Worm (Caenorhabditis elegans): ENCODE data around the gene urm-1.

The urm-1 gene

ce11 chrIII:10525927-10526326 is 20.6 kb downstream of the urm-1 start (continued):
- TF ChIP-seq lin-14 (GFP tag; optimal IDR thresholded peaks at IDR 0.05) (peak; percentile 77), nhr-77 (tag; optimal IDR thresholded peaks at IDR 0.05) (no peak), lir-3 (tag; optimal IDR thresholded peaks at IDR 0.05; ENCODE audit: poor library complexity) (no peak), unc-130 (tag; optimal IDR thresholded peaks at IDR 0.05) (peak; percentile 51), mdl-1 (tag; optimal IDR thresholded peaks at IDR 0.05) (peak in 1 of 2 experiments; percentile 7), snu-23 (GFP tag; optimal IDR thresholded peaks at IDR 0.05) (peak; percentile 53), lin-13 (GFP tag; optimal IDR thresholded peaks at IDR 0.05) (no peak), dsc-1 (tag; optimal IDR thresholded peaks at IDR 0.05) (peak; percentile 40), lin-35 (GFP tag; optimal IDR thresholded peaks at IDR 0.05) (peak in 1 of 2 experiments; percentile 23), tlp-1 (tag; optimal IDR thresholded peaks at IDR 0.05) (no peak), rnt-1 (tag; optimal IDR thresholded peaks at IDR 0.05) (peak; percentile 72), zip-4 (GFP tag; optimal IDR thresholded peaks at IDR 0.05) (no peak), efl-1 (optimal IDR thresholded peaks at IDR 0.05) (peak in 1 of 2 experiments; percentile 23), efl-1 (GFP tag; optimal IDR thresholded peaks at IDR 0.05 in 1 of 2) (no peak), aha-1 (tag; optimal IDR thresholded peaks at IDR 0.05) (no peak), pag-3 (tag; optimal IDR thresholded peaks at IDR 0.05; ENCODE audit: borderline replicate concordance, insufficient read depth) (peak; percentile 39), nhr-47 (tag; optimal IDR thresholded peaks at IDR 0.05) (no peak), egl-27 (tag; optimal IDR thresholded peaks at IDR 0.05) (no peak), ces-1 (GFP tag; optimal IDR thresholded peaks at IDR 0.05) (no peak), pax-3 (tag; optimal IDR thresholded peaks at IDR 0.05) (no peak), ceh-82 (tag; optimal IDR thresholded peaks at IDR 0.05) (no peak), snpc-4 (tag; optimal IDR thresholded peaks at IDR 0.05) (no peak), unc-86 (tag; optimal IDR thresholded peaks at IDR 0.05) (no peak), nhr-71 (tag; optimal IDR thresholded peaks at IDR 0.05) (peak; percentile 70), alr-1 (tag; optimal IDR thresholded peaks at IDR 0.05; ENCODE audit: borderline replicate concordance) (no peak), ceh-88 (GFP tag; IDR thresholded peaks at IDR 0.05) (no peak)

ce11 chrIII:10527446-10527845 is 22.2 kb downstream of the urm-1 start:
- TF ChIP-seq lsy-2 (tag; optimal IDR thresholded peaks at IDR 0.05) = no peak
- TF ChIP-seq efl-1 (optimal IDR thresholded peaks at IDR 0.05) = no peak
- peak in 1 of 2 experiments; percentile 79 for TF ChIP-seq efl-1 (GFP tag; optimal IDR thresholded peaks at IDR 0.05 in 1 of 2)

- peak; percentile 59 for TF ChIP-seq lin-14 (GFP tag; optimal IDR thresholded peaks at IDR 0.05)
- peak; percentile 26 for TF ChIP-seq nhr-90 (tag; optimal IDR thresholded peaks at IDR 0.05; ENCODE audit: poor library complexity)
- peak; percentile 62 for TF ChIP-seq jun-1 (tag; optimal IDR thresholded peaks at IDR 0.05)
- TF ChIP-seq alr-1 (tag; optimal IDR thresholded peaks at IDR 0.05; ENCODE audit: borderline replicate concordance) = no peak
- no peak for TF ChIP-seq unc-98 (GFP tag; IDR thresholded peaks at IDR 0.05)
- TF ChIP-seq lsy-2 (tag; optimal IDR thresholded peaks at IDR 0.05) = peak in 1 of 2 experiments; percentile 26
- TF ChIP-seq nhr-85 (tag) = peak; percentile 69
- no peak for TF ChIP-seq grh-1 (GFP tag; IDR thresholded peaks at IDR 0.05)
- TF ChIP-seq nhr-76 (tag; optimal IDR thresholded peaks at IDR 0.05) = no peak
- TF ChIP-seq elt-2 (tag; optimal IDR thresholded peaks at IDR 0.05) = peak; percentile 76
- peak; percentile 36 for TF ChIP-seq snu-23 (GFP tag; optimal IDR thresholded peaks at IDR 0.05)
- no peak for TF ChIP-seq isw-1 (GFP tag; IDR thresholded peaks at IDR 0.05)
- TF ChIP-seq nhr-71 (tag; optimal IDR thresholded peaks at IDR 0.05) = peak; percentile 23
- TF ChIP-seq fkh-4 (tag; optimal IDR thresholded peaks at IDR 0.05; ENCODE audit: borderline replicate concordance) = no peak
- peak; percentile 28 for TF ChIP-seq nhr-20 (tag; optimal IDR thresholded peaks at IDR 0.05)
- no peak for TF ChIP-seq efl-1 (optimal IDR thresholded peaks at IDR 0.05)
- peak in 1 of 2 experiments; percentile 91 for TF ChIP-seq efl-1 (GFP tag; optimal IDR thresholded peaks at IDR 0.05 in 1 of 2)
- peak; percentile 14 for TF ChIP-seq blmp-1 (tag; optimal IDR thresholded peaks at IDR 0.05)
- peak in 1 of 2 experiments; percentile 72 for TF ChIP-seq lin-35 (GFP tag; optimal IDR thresholded peaks at IDR 0.05)
- peak in 5 of 6 experiments; percentile 48 to 95 (median 70) for TF ChIP-seq elt-3 (tag; optimal IDR thresholded peaks at IDR 0.05)
- peak in 1 of 2 experiments; percentile 45 for TF ChIP-seq mdl-1 (tag; optimal IDR thresholded peaks at IDR 0.05)
- no peak for TF ChIP-seq nhr-12 (tag; optimal IDR thresholded peaks at IDR 0.05)
- TF ChIP-seq Y116A8C.19 (tag; optimal IDR thresholded peaks at IDR 0.05; ENCODE audit: borderline replicate concordance) = no peak
- TF ChIP-seq mep-1 (tag; optimal IDR thresholded peaks at IDR 0.05) = peak; percentile 44
Observed at ce11 chrIII:10533310-10533709, 28.0 kb downstream of the urm-1 start.
